Worm (Caenorhabditis elegans): ENCODE results near the gene H40L08.9.

H40L08.9 gene

ce11 chrX:15081486-15081885 is 5.2 kb upstream of the H40L08.9 start:
- TF ChIP-seq egl-27 (tag; optimal IDR thresholded peaks at IDR 0.05) (no peak), daf-12 (tag; optimal IDR thresholded peaks at IDR 0.05) (no peak), gei-8 (GFP tag; optimal IDR thresholded peaks at IDR 0.05) (no peak), lin-1 (GFP tag; IDR thresholded peaks at IDR 0.05) (no peak), ceh-82 (tag; optimal IDR thresholded peaks at IDR 0.05) (no peak), tra-1 (GFP tag; IDR thresholded peaks at IDR 0.05) (no peak), spr-3 (GFP tag; optimal IDR thresholded peaks at IDR 0.05) (no peak), mep-1 (tag; optimal IDR thresholded peaks at IDR 0.05) (no peak), skn-1 (tag; optimal IDR thresholded peaks at IDR 0.05) (no peak), set-16 (GFP tag; IDR thresholded peaks at IDR 0.05) (no peak), nhr-25 (tag; optimal IDR thresholded peaks at IDR 0.05; ENCODE audit: borderline replicate concordance, insufficient read depth) (no peak), nhr-111 (GFP tag; optimal IDR thresholded peaks at IDR 0.05) (no peak), F44E2.7 (GFP tag; IDR thresholded peaks at IDR 0.05) (no peak), saeg-2 (GFP tag; IDR thresholded peaks at IDR 0.05) (no peak), nhr-41 (GFP tag; IDR thresholded peaks at IDR 0.05) (no peak), D1046.2 (GFP tag; IDR thresholded peaks at IDR 0.05) (no peak), nhr-28 (tag; optimal IDR thresholded peaks at IDR 0.05) (peak; percentile 59), nhr-11 (tag; optimal IDR thresholded peaks at IDR 0.05) (no peak), mdl-1 (tag; optimal IDR thresholded peaks at IDR 0.05) (peak in 1 of 2 experiments; percentile 66), Y105C5A.15 (GFP tag; IDR thresholded peaks at IDR 0.05) (no peak), unc-39 (tag; optimal IDR thresholded peaks at IDR 0.05) (no peak), lir-3 (tag; optimal IDR thresholded peaks at IDR 0.05) (no peak), hlh-30 (tag; optimal IDR thresholded peaks at IDR 0.05; ENCODE audit: insufficient read depth) (peak; percentile 30), hlh-11 (tag; optimal IDR thresholded peaks at IDR 0.05) (peak; percentile 31), rbr-2 (tag; optimal IDR thresholded peaks at IDR 0.05) (no peak), hif-1 (tag; optimal IDR thresholded peaks at IDR 0.05) (no peak), dve-1 (tag; optimal IDR thresholded peaks at IDR 0.05; ENCODE audit: insufficient read depth) (no peak), daf-8 (GFP tag; IDR thresholded peaks at IDR 0.05) (no peak), vab-7 (GFP tag; IDR thresholded peaks at IDR 0.05) (no peak), Y75B8A.6 (GFP tag; IDR thresholded peaks at IDR 0.05) (no peak)

DNA sequence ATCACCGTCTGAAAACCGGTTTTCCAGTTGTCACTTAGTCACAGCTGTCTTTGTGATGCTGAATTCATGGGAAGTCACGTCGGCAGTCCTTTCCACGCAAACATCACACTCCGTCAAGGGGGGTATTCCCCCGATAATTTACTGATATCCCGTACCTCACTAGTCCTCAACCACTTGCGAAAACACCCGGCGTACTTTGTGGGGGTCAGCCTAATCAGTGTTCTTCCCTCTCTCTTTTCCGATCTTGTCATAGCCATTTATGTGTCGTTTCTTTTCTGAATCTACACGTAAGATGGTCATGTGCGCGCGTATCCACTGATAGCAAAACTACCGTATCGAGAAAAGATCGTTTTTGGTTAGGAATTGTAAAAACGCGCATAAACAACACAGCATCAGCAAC is 3.1 kb upstream of the H40L08.9 start:
- TF ChIP-seq unc-62 (GFP tag; optimal IDR thresholded peaks at IDR 0.05 in 1 of 2), result peak in 1 of 2 experiments; percentile 59
- TF ChIP-seq unc-62 (tag; optimal IDR thresholded peaks at IDR 0.05), result no peak
- peak; percentile 10 for TF ChIP-seq gei-8 (GFP tag; optimal IDR thresholded peaks at IDR 0.05)
- no peak for TF ChIP-seq ceh-62 (tag; optimal IDR thresholded peaks at IDR 0.05)
- TF ChIP-seq ces-1 (GFP tag; optimal IDR thresholded peaks at IDR 0.05), result no peak
- TF ChIP-seq ceh-32 (tag; optimal IDR thresholded peaks at IDR 0.05; ENCODE audit: poor library complexity), result no peak
- no peak for TF ChIP-seq R02D3.7 (tag; optimal IDR thresholded peaks at IDR 0.05)
- TF ChIP-seq hif-1 (tag; optimal IDR thresholded peaks at IDR 0.05), result peak; percentile 18 to 73
- TF ChIP-seq F49E8.2 (tag; optimal IDR thresholded peaks at IDR 0.05; ENCODE audit: borderline replicate concordance), result no peak
- TF ChIP-seq hlh-11 (tag; optimal IDR thresholded peaks at IDR 0.05), result peak; percentile 75
- no peak for TF ChIP-seq daf-8 (GFP tag; IDR thresholded peaks at IDR 0.05)
- TF ChIP-seq nhr-48 (tag; optimal IDR thresholded peaks at IDR 0.05), result peak; percentile 90
- no peak for TF ChIP-seq dmd-8 (GFP tag; IDR thresholded peaks at IDR 0.05)
- no peak for TF ChIP-seq lin-29 (GFP tag; IDR thresholded peaks at IDR 0.05)
- no peak for TF ChIP-seq lin-38 (GFP tag; IDR thresholded peaks at IDR 0.05)
- TF ChIP-seq F44E2.7 (GFP tag; IDR thresholded peaks at IDR 0.05), result no peak
- TF ChIP-seq dmd-6 (GFP tag; IDR thresholded peaks at IDR 0.05), result peak; percentile 28
- TF ChIP-seq lsy-2 (tag; optimal IDR thresholded peaks at IDR 0.05), result peak in 1 of 2 experiments; percentile 22
- TF ChIP-seq mdl-1 (tag; optimal IDR thresholded peaks at IDR 0.05), result peak; percentile 47 to 56
- no peak for TF ChIP-seq ceh-28 (tag; optimal IDR thresholded peaks at IDR 0.05)
- no peak for TF ChIP-seq daf-16 (GFP tag; optimal IDR thresholded peaks at IDR 0.05)
- no peak for TF ChIP-seq daf-16 (tag; optimal IDR thresholded peaks at IDR 0.05)
- TF ChIP-seq D1046.2 (GFP tag; IDR thresholded peaks at IDR 0.05), result no peak
- no peak for TF ChIP-seq lin-13 (GFP tag; optimal IDR thresholded peaks at IDR 0.05)
- peak; percentile 97 for TF ChIP-seq aha-1 (tag)
- no peak for TF ChIP-seq dpl-1 (GFP tag; optimal IDR thresholded peaks at IDR 0.05)
- no peak for TF ChIP-seq nhr-25 (tag; optimal IDR thresholded peaks at IDR 0.05; ENCODE audit: borderline replicate concordance, insufficient read depth)
- no peak for TF ChIP-seq pha-4 (GFP tag; IDR thresholded peaks at IDR 0.05)
- no peak for TF ChIP-seq pha-4 (tag; optimal IDR thresholded peaks at IDR 0.05)
